Fruit fly (Drosophila melanogaster): ENCODE measurements around the gene CG15219.

Gene CG15219

dm6 chr2L:22144127-22144526 lies 38.8 kb upstream of the CG15219 start (continued):
- TF ChIP-seq hth (optimal IDR thresholded peaks at IDR 0.05) (no peak), CG30020 (tag; optimal IDR thresholded peaks at IDR 0.05) (peak; percentile 28), pros (GFP tag; optimal IDR thresholded peaks at IDR 0.05) (peak; percentile 25), Nf-YC (tag; optimal IDR thresholded peaks at IDR 0.05) (peak; percentile 60), CG32767 (GFP tag; IDR thresholded peaks at IDR 0.05) (peak; percentile 55; the same call in 1 of the 2 replicates), tap (tag; optimal IDR thresholded peaks at IDR 0.05) (peak; percentile 59), CG10543 (GFP tag; optimal IDR thresholded peaks at IDR 0.05) (peak; percentile 0), MTF-1 (GFP tag; optimal IDR thresholded peaks at IDR 0.05; ENCODE audit: borderline replicate concordance) (peak; percentile 82), Fer1 (GFP tag; optimal IDR thresholded peaks at IDR 0.05) (peak; percentile 80), Trl (optimal IDR thresholded peaks at IDR 0.05) (peak; percentile 38 to 54), Trl (GFP tag; optimal IDR thresholded peaks at IDR 0.05) (no peak), CG8089 (GFP tag; optimal IDR thresholded peaks at IDR 0.05) (no peak), Fer2 (tag; optimal IDR thresholded peaks at IDR 0.05) (peak; percentile 72), wek (GFP tag; optimal IDR thresholded peaks at IDR 0.05) (peak; percentile 47), sens-2 (GFP tag; IDR thresholded peaks at IDR 0.05) (no peak), CG11504 (tag; optimal IDR thresholded peaks at IDR 0.05) (peak; percentile 29), tin (GFP tag; optimal IDR thresholded peaks at IDR 0.05) (no peak), C15 (GFP tag; IDR thresholded peaks at IDR 0.05) (peak; percentile 33; the same call in 1 of the 3 replicates), Fer3 (tag; optimal IDR thresholded peaks at IDR 0.05) (peak; percentile 65), CG2678 (tag; optimal IDR thresholded peaks at IDR 0.05) (peak; percentile 78), ranshi (GFP tag; IDR thresholded peaks at IDR 0.05) (no peak; the same call in 1 of the 2 replicates), CG17829 (tag; optimal IDR thresholded peaks at IDR 0.05) (peak; percentile 38), cas (GFP tag; IDR thresholded peaks at IDR 0.05) (no peak), CG1792 (GFP tag; optimal IDR thresholded peaks at IDR 0.05) (no peak), CG10366 (GFP tag; IDR thresholded peaks at IDR 0.05) (no peak), CG12236 (GFP tag; optimal IDR thresholded peaks at IDR 0.05) (no peak), CG6765 (GFP tag; optimal IDR thresholded peaks at IDR 0.05) (peak; percentile 74), mirr (GFP tag; optimal IDR thresholded peaks at IDR 0.05) (peak; percentile 94), CG7271 (tag; optimal IDR thresholded peaks at IDR 0.05) (peak; percentile 21), Awh (GFP tag; IDR thresholded peaks at IDR 0.05) (peak; percentile 60; the same call in 1 of the 2 replicates), scrt (GFP tag; optimal IDR thresholded peaks at IDR 0.05) (peak; percentile 4), CG15479 (GFP tag; optimal IDR thresholded peaks at IDR 0.05) (no peak), sob (GFP tag; IDR thresholded peaks at IDR 0.05) (no peak), CG14965 (GFP tag; optimal IDR thresholded peaks at IDR 0.05; ENCODE audit: borderline replicate concordance) (no peak), prd (optimal IDR thresholded peaks at IDR 0.05) (no peak), prd (GFP tag; IDR thresholded peaks at IDR 0.05) (peak; percentile 20; the same call in 1 of the 3 replicates), Xrp1 (GFP tag; IDR thresholded peaks at IDR 0.05) (peak; percentile 82), HLHmδ (GFP tag; optimal IDR thresholded peaks at IDR 0.05) (peak; percentile 72), CG5953 (GFP tag; IDR thresholded peaks at IDR 0.05) (peak; percentile 30; the same call in 1 of the 2 replicates), HHEX (GFP tag; optimal IDR thresholded peaks at IDR 0.05) (peak; percentile 75), CG15696 (tag; optimal IDR thresholded peaks at IDR 0.05) (peak; percentile 78), CG17912 (GFP tag; optimal IDR thresholded peaks at IDR 0.05) (no peak), Spps (tag; optimal IDR thresholded peaks at IDR 0.05) (peak; percentile 32), Sry-β (GFP tag; optimal IDR thresholded peaks at IDR 0.05) (peak; percentile 14), nerfin-1 (tag; optimal IDR thresholded peaks at IDR 0.05) (peak; percentile 64), CG11723 (GFP tag; optimal IDR thresholded peaks at IDR 0.05) (no peak), Deaf1 (tag; optimal IDR thresholded peaks at IDR 0.05) (peak; percentile 9), Med (GFP tag) (peak; percentile 58), Pdp1 (GFP tag; optimal IDR thresholded peaks at IDR 0.05) (peak in 1 of 2 experiments; percentile 35), BtbVII (GFP tag; optimal IDR thresholded peaks at IDR 0.05) (peak; percentile 45), kah (GFP tag; optimal IDR thresholded peaks at IDR 0.05) (peak; percentile 50)
